Fruit fly (Drosophila melanogaster): ENCODE data around the gene Arpc3A.

DNA sequence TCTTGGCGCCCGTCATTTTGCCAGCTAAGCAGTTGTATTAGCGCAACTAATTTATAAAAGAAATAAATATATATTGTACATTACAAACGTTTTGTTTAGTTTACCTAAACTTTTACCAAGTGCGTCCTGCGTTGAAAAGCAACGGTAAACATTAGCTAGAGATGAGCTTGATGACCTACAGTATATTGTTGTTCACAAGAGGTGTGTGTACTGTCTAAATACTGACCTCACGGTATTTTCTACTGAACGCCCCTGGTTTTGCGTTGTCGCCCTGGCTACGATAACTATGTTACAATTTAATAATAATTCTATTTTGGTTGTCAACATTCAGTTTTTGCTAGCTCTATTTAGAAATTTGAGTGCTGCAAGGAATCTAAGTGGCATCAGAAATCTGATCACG, 42.0 kb upstream of the Arpc3A start, which contains the start of gene Acyp2:
- TF ChIP-seq CG8478 (optimal IDR thresholded peaks at IDR 0.05) (no peak), CTCF (optimal IDR thresholded peaks at IDR 0.05) (peak in 1 of 2 experiments; percentile 44)
